Fruit fly (Drosophila melanogaster) whole organism: Measurements from ENCODE around the gene Klp31E.

Source experiments
- EcR ChIP-seq, 2 experiments: fragments of >200 bp; optimal IDR thresholded peaks; 2 replicates each; lab custom pipeline; 2017; ENCODE audit warnings: missing biosample characterization in 2 of 2, missing genetic modification characterization in 2 of 2, missing genetic modification reagents in 2 of 2
- pan ChIP-seq: fragments of >200 bp; optimal IDR thresholded peaks from 2 replicates; lab custom pipeline; 2017
- psq ChIP-seq: fragments of >200 bp; optimal IDR thresholded peaks from 2 replicates; lab custom pipeline; 2017

DNA sequence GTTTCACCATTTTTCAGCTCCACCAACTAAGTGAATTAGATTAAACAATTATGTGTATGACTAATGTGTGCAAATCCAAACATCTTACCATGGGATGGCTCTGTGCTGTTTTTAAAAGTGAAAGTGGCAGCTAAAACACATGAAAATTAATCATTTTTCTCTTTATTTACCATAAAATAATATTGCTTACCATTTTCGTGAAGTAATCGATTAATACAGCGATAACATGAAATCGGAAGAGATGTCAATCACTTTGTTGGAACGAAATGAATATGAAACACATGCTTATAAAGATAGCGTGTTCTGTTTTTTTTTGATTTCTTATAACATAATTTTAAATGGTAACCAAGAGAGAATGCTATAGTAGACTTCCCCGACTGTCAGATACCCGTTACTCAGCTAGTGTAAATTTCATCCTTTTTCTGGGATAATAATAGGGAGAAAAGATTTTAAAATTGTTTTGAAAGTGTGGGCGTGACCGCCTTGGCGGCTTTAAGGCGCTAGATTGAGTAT lies 10.0 kb upstream of the Klp31E start:
- TF ChIP-seq psq (no peak), EcR (GFP tag; optimal IDR thresholded peaks at IDR 0.05; lab: Kevin White, UChicago) (no peak), pan (no peak)
